Fruit fly (Drosophila melanogaster) whole organism, embryonic: Measurements from ENCODE around the gene CG7120.
A peak's percentile ranks its signal among the peaks of the same experiment; 100 is the strongest.

Experiments
- Ada2b ChIP-seq: fragments of 200-800 bp; sonication (Bioruptor generic); IDR thresholded peaks from 2 replicates; pipeline ENCODE4 v1.3.6; 2022; ENCODE audit warnings: missing biosample characterization, missing genetic modification characterization
- Awh ChIP-seq: fragments of 200-800 bp; sonication (Bioruptor generic); IDR thresholded peaks from 2 replicates; pipeline ENCODE4, ENCODE4 v1.3.6; 2022; ENCODE audit warnings: missing biosample characterization, missing genetic modification characterization
- Bgb ChIP-seq: fragments of 200-800 bp; sonication (Bioruptor generic); IDR thresholded peaks from 2 replicates; pipeline ENCODE4 v1.3.6; 2022; ENCODE audit warnings: missing biosample characterization, missing genetic modification characterization; ENCODE audit not compliant: partially characterized antibody
- CG10274 ChIP-seq: fragments of 200-800 bp; sonication (Bioruptor generic); optimal IDR thresholded peaks from 3 replicates; lab custom pipeline; 2017; ENCODE audit warnings: missing biosample characterization, mild to moderate bottlenecking, missing genetic modification characterization
- CG11398 ChIP-seq: fragments of 200-800 bp; sonication (Bioruptor generic); optimal IDR thresholded peaks from 2 replicates; lab custom pipeline; 2016; ENCODE audit warnings: missing biosample characterization, missing genetic modification characterization
- CG12104 ChIP-seq: fragments of 200-800 bp; sonication (Bioruptor generic); optimal IDR thresholded peaks from 3 replicates; lab custom pipeline; 2016; ENCODE audit warnings: missing biosample characterization, missing genetic modification characterization
- CG12299 ChIP-seq: fragments of 200-800 bp; sonication (Bioruptor generic); optimal IDR thresholded peaks from 2 replicates; lab custom pipeline; 2018; ENCODE audit warnings: missing biosample characterization, mild to moderate bottlenecking, missing genetic modification characterization
- CG13287 ChIP-seq: fragments of 200-800 bp; sonication (Bioruptor generic); IDR thresholded peaks from 2 replicates; pipeline ENCODE4 v1.3.6; 2022; ENCODE audit warnings: missing biosample characterization, missing genetic modification characterization; ENCODE audit not compliant: partially characterized antibody
- CG13624 ChIP-seq: fragments of 200-800 bp; sonication (Bioruptor generic); optimal IDR thresholded peaks from 2 replicates; lab custom pipeline; 2016; ENCODE audit warnings: missing biosample characterization, missing genetic modification characterization
- CG1647 ChIP-seq: fragments of 200-800 bp; sonication (Bioruptor generic); optimal IDR thresholded peaks from 3 replicates; lab custom pipeline; 2016; ENCODE audit warnings: missing biosample characterization, missing genetic modification characterization
- CG16779 ChIP-seq: fragments of 200-800 bp; sonication (Bioruptor generic); IDR thresholded peaks from 2 replicates; pipeline ENCODE4 v1.3.6; 2022; ENCODE audit warnings: missing biosample characterization, missing genetic modification characterization
- CG16863 ChIP-seq: fragments of 200-800 bp; sonication (Bioruptor generic); optimal IDR thresholded peaks from 3 replicates; lab custom pipeline; 2016; ENCODE audit warnings: missing biosample characterization, missing genetic modification characterization
- CG1792 ChIP-seq: fragments of 200-800 bp; sonication (Bioruptor generic); optimal IDR thresholded peaks from 2 replicates; lab custom pipeline; 2016; ENCODE audit warnings: missing biosample characterization, missing genetic modification characterization
- CG18262 ChIP-seq: fragments of 200-800 bp; optimal IDR thresholded peaks from 3 replicates; lab custom pipeline; 2019; ENCODE audit warnings: missing biosample characterization, mild to moderate bottlenecking, missing genetic modification characterization, moderate library complexity
- CG2129 ChIP-seq: fragments of 200-800 bp; sonication (Bioruptor generic); IDR thresholded peaks from 2 replicates; pipeline ENCODE4 v1.3.6; 2022; ENCODE audit warnings: missing biosample characterization, missing genetic modification characterization; ENCODE audit not compliant: partially characterized antibody
- CG31388 ChIP-seq: fragments of 200-800 bp; sonication (Bioruptor generic); optimal IDR thresholded peaks from 2 replicates; lab custom pipeline; 2016; ENCODE audit warnings: missing biosample characterization, missing genetic modification characterization
- CG3838 ChIP-seq: fragments of 200-800 bp; sonication (Bioruptor generic); optimal IDR thresholded peaks from 3 replicates; lab custom pipeline; 2016; ENCODE audit warnings: missing biosample characterization, missing genetic modification characterization
- CG4707 ChIP-seq: fragments of 200-800 bp; sonication (Bioruptor generic); optimal IDR thresholded peaks from 2 replicates; lab custom pipeline; 2018; ENCODE audit warnings: missing biosample characterization, mild to moderate bottlenecking, missing genetic modification characterization, moderate library complexity
- CG6791 ChIP-seq: fragments of 200-800 bp; sonication (Bioruptor generic); IDR thresholded peaks from 3 replicates; pipeline ENCODE4 v1.3.6; 2022; ENCODE audit warnings: missing biosample characterization, missing genetic modification characterization; ENCODE audit not compliant: partially characterized antibody
- CG7271 ChIP-seq: fragments of 200-800 bp; sonication (Bioruptor generic); optimal IDR thresholded peaks from 2 replicates; lab custom pipeline; 2018; ENCODE audit warnings: missing biosample characterization, mild to moderate bottlenecking, missing genetic modification characterization, moderate library complexity
- CG8388 ChIP-seq: fragments of 200-800 bp; sonication (Bioruptor generic); optimal IDR thresholded peaks from 2 replicates; lab custom pipeline; 2019; ENCODE audit warnings: missing biosample characterization, mild to moderate bottlenecking, missing genetic modification characterization, moderate library complexity
- CG8924 ChIP-seq: fragments of 200-800 bp; optimal IDR thresholded peaks from 3 replicates; lab custom pipeline; 2019; ENCODE audit warnings: missing biosample characterization, mild to moderate bottlenecking, missing genetic modification characterization, moderate library complexity
- CoRest ChIP-seq: fragments of 200-800 bp; sonication (Bioruptor generic); optimal IDR thresholded peaks from 3 replicates; lab custom pipeline; 2018; ENCODE audit warnings: missing biosample characterization, mild to moderate bottlenecking, missing genetic modification characterization, moderate library complexity
- D19A ChIP-seq: fragments of 200-800 bp; optimal IDR thresholded peaks from 3 replicates; lab custom pipeline; 2019; ENCODE audit warnings: missing biosample characterization, mild to moderate bottlenecking, missing genetic modification characterization, moderate library complexity
- Drgx ChIP-seq: fragments of 200-800 bp; sonication (Bioruptor generic); IDR thresholded peaks from 2 replicates; pipeline ENCODE4 v1.3.6; 2022; ENCODE audit warnings: missing biosample characterization, missing genetic modification characterization
- Ets65A ChIP-seq: fragments of 200-800 bp; sonication (Bioruptor generic); peaks from one replicate; lab custom pipeline; 2016; ENCODE audit warnings: missing biosample characterization, missing genetic modification characterization
- Gsc ChIP-seq: fragments of 200-800 bp; sonication (Bioruptor generic); IDR thresholded peaks from 2 replicates; pipeline ENCODE4 v1.3.6; 2022; ENCODE audit warnings: missing biosample characterization, missing genetic modification characterization
- HmgZ ChIP-seq: fragments of 200-800 bp; sonication (Bioruptor generic); optimal IDR thresholded peaks from 2 replicates; lab custom pipeline; 2018; ENCODE audit warnings: missing biosample characterization, mild to moderate bottlenecking, missing genetic modification characterization
- Hmx ChIP-seq: fragments of 200-800 bp; sonication (Bioruptor generic); optimal IDR thresholded peaks from 2 replicates; lab custom pipeline; 2016; ENCODE audit warnings: missing biosample characterization, missing genetic modification characterization
- NK7.1 ChIP-seq: fragments of 200-800 bp; sonication (Bioruptor generic); optimal IDR thresholded peaks from 3 replicates; lab custom pipeline; 2016; ENCODE audit warnings: missing biosample characterization, missing genetic modification characterization
- Rfx ChIP-seq: fragments of 200-800 bp; sonication (Bioruptor generic); IDR thresholded peaks from 2 replicates; pipeline ENCODE4 v1.3.6; 2022; ENCODE audit warnings: missing biosample characterization, missing genetic modification characterization
- ap ChIP-seq: fragments of 200-800 bp; sonication (Bioruptor generic); IDR thresholded peaks from 2 replicates; pipeline ENCODE4 v1.3.6; 2022; ENCODE audit warnings: missing biosample characterization, missing genetic modification characterization
- br ChIP-seq: fragments of >200 bp; optimal IDR thresholded peaks from 2 replicates; lab custom pipeline; 2017
- cas ChIP-seq: fragments of 200-800 bp; sonication (Bioruptor generic); IDR thresholded peaks from 2 replicates; pipeline ENCODE4 v1.3.6; 2022; ENCODE audit warnings: missing biosample characterization, missing genetic modification characterization
- chinmo ChIP-seq: fragments of 200-800 bp; sonication (Bioruptor generic); IDR thresholded peaks from 4 replicates; pipeline ENCODE4 v1.3.6; 2022; ENCODE audit warnings: missing biosample characterization, missing genetic modification characterization; ENCODE audit not compliant: partially characterized antibody
- cwo ChIP-seq: fragments of 200-800 bp; sonication (Bioruptor generic); optimal IDR thresholded peaks from 3 replicates; lab custom pipeline; 2017; ENCODE audit warnings: missing biosample characterization, missing genetic modification characterization, mild to moderate bottlenecking, moderate library complexity, missing genetic modification reagents
- dimm ChIP-seq: fragments of 200-800 bp; sonication (Bioruptor generic); IDR thresholded peaks from 2 replicates; pipeline ENCODE4 v1.3.6; 2022; ENCODE audit warnings: missing biosample characterization, missing genetic modification characterization
- ewg ChIP-seq: fragments of 200-800 bp; sonication (Bioruptor generic); optimal IDR thresholded peaks from 3 replicates; lab custom pipeline; 2017; ENCODE audit warnings: mild to moderate bottlenecking, missing biosample characterization, missing genetic modification reagents, missing genetic modification characterization
- gcm ChIP-seq: fragments of 200-800 bp; sonication (Bioruptor generic); optimal IDR thresholded peaks from 2 replicates; lab custom pipeline; 2019; ENCODE audit warnings: missing biosample characterization, mild to moderate bottlenecking, missing genetic modification characterization, moderate library complexity
- hbn ChIP-seq: fragments of 200-800 bp; sonication (Bioruptor generic); IDR thresholded peaks from 2 replicates; pipeline ENCODE4 v1.3.6; 2022; ENCODE audit warnings: missing biosample characterization, missing genetic modification characterization; ENCODE audit not compliant: partially characterized antibody
- mam ChIP-seq: fragments of 200-800 bp; sonication (Bioruptor generic); optimal IDR thresholded peaks from 3 replicates; lab custom pipeline; 2016; ENCODE audit warnings: missing biosample characterization, missing genetic modification characterization
- onecut ChIP-seq: fragments of 200-800 bp; sonication (Bioruptor generic); IDR thresholded peaks from 2 replicates; pipeline ENCODE4 v1.3.6; 2022; ENCODE audit warnings: missing biosample characterization, missing genetic modification characterization
- pan ChIP-seq, 4 experiments: fragments of >200 bp in 3 of 4; fragments of 200-800 bp in 1 of 4; sonication (Bioruptor generic) in 1 of 4; optimal IDR thresholded peaks in 3 of 4; IDR thresholded peaks in 1 of 4; 2 replicates each; pipeline versions ENCODE4 v1.3.6 to Lab custom; 2017 to 2022; ENCODE audit warnings: missing biosample characterization in 2 of 4, missing genetic modification characterization in 2 of 4, mixed read lengths in 1 of 4
- ranshi ChIP-seq: fragments of 200-800 bp; sonication (Bioruptor generic); IDR thresholded peaks from 2 replicates; pipeline ENCODE4 v1.3.6; 2022; ENCODE audit warnings: missing biosample characterization, missing genetic modification characterization
- sob ChIP-seq: fragments of 200-800 bp; sonication (Bioruptor generic); IDR thresholded peaks from 2 replicates; pipeline ENCODE4 v1.3.6; 2022; ENCODE audit warnings: missing biosample characterization, missing genetic modification characterization
- toy ChIP-seq: fragments of 200-800 bp; sonication (Bioruptor generic); IDR thresholded peaks from 2 replicates; pipeline ENCODE4 v1.3.6; 2022; ENCODE audit warnings: missing biosample characterization, missing genetic modification characterization
- wdn ChIP-seq: fragments of 200-800 bp; sonication (Bioruptor generic); IDR thresholded peaks from 2 replicates; pipeline ENCODE4 v1.3.6; 2022; ENCODE audit warnings: missing biosample characterization, missing genetic modification characterization
- yki ChIP-seq: fragments of >200 bp; optimal IDR thresholded peaks from 3 replicates; lab custom pipeline; 2018
- z ChIP-seq: fragments of 200-800 bp; sonication (Bioruptor generic); IDR thresholded peaks from 3 replicates; pipeline ENCODE4 v1.3.6; 2022; ENCODE audit warnings: missing biosample characterization, missing genetic modification characterization

The CG7120 gene

dm6 chr3L:8441745-8442575 lies 46.2 kb downstream of the CG7120 start, which contains the start of gene Unr (continued):
- TF ChIP-seq CG16863 (GFP tag; lab: Kevin White, UChicago) (peak; percentile 63), CG12104 (GFP tag; lab: Kevin White, UChicago) (no peak), CG4707 (GFP tag; lab: Kevin White, UChicago) (peak; percentile 68), D19A (tag; lab: Kevin White, UChicago) (peak; percentile 26), CG1792 (GFP tag; lab: Kevin White, UChicago) (peak; percentile 65), toy (GFP tag; lab: Robert Waterston, UW) (0 out of 2 replicates have a peak, but pooled peaks have one; percentile 13), CG31388 (no peak), CG11398 (no peak), CG10274 (GFP tag; lab: Kevin White, UChicago) (no peak), CoRest (tag; lab: Kevin White, UChicago) (peak; percentile 68), sob (GFP tag; lab: Robert Waterston, UW) (peak; percentile 85), CG6791 (GFP tag; lab: Robert Waterston, UW) (no peak), HmgZ (peak; percentile 88), CG3838 (peak; percentile 68), hbn (GFP tag; lab: Robert Waterston, UW) (no peak), Ets65A (GFP tag; lab: Kevin White, UChicago) (peak; percentile 96), CG7271 (tag; lab: Kevin White, UChicago) (no peak), dimm (GFP tag; lab: Robert Waterston, UW) (peak; percentile 31; the same call in 1 of the 2 replicates), ewg (GFP tag; lab: Kevin White, UChicago) (peak; percentile 67), CG1647 (peak; percentile 73), br (no peak), CG16779 (GFP tag; lab: Robert Waterston, UW) (peak; percentile 83), Ada2b (peak; percentile 63), CG13287 (GFP tag; lab: Robert Waterston, UW) (peak; percentile 38; the same call in 1 of the 2 replicates), z (GFP tag; lab: Robert Waterston, UW) (no peak), cas (GFP tag; lab: Robert Waterston, UW) (peak; percentile 61; the same call in 1 of the 2 replicates), Drgx (GFP tag; lab: Robert Waterston, UW) (peak; percentile 68), Bgb (GFP tag; lab: Robert Waterston, UW) (no peak), Gsc (no peak), gcm (GFP tag; lab: Kevin White, UChicago) (peak; percentile 70), Hmx (GFP tag; lab: Kevin White, UChicago) (peak; percentile 76), wdn (GFP tag; lab: Robert Waterston, UW) (peak; percentile 77), cwo (GFP tag; lab: Kevin White, UChicago) (peak; percentile 51), Awh (GFP tag; lab: Robert Waterston, UW) (peak; percentile 28; the same call in 1 of the 2 replicates), CG8388 (GFP tag; lab: Kevin White, UChicago) (peak; percentile 66), mam (GFP tag; lab: Kevin White, UChicago) (peak; percentile 91), onecut (GFP tag; lab: Robert Waterston, UW) (peak; percentile 86), ranshi (GFP tag; lab: Robert Waterston, UW) (peak; percentile 81; the same call in 1 of the 2 replicates), Rfx (GFP tag; lab: Robert Waterston, UW) (peak; percentile 92), chinmo (GFP tag; lab: Robert Waterston, UW) (0 out of 4 replicates have a peak, but pooled peaks have one; percentile 60), CG18262 (tag; lab: Kevin White, UChicago) (peak; percentile 71), CG12299 (peak; percentile 81), pan (optimal IDR thresholded peaks at IDR 0.05; lab: Kevin White, UChicago) (no peak), pan (GFP tag; optimal IDR thresholded peaks at IDR 0.05 in 1 of 2, IDR thresholded peaks at IDR 0.05 in 1 of 2) (peak in 1 of 2 experiments; percentile 85), CG2129 (GFP tag; lab: Robert Waterston, UW) (no peak), NK7.1 (peak; percentile 78), ap (GFP tag; lab: Robert Waterston, UW) (peak; percentile 70), CG8924 (tag; lab: Kevin White, UChicago) (peak; percentile 70), yki (lab: Kevin White, UChicago) (no peak), CG13624 (GFP tag; lab: Kevin White, UChicago) (peak; percentile 85)
